Worm (Caenorhabditis elegans): ENCODE measurements around the gene acl-12.

ce11 chrX:7491521-7491920, 49.1 kb upstream of the acl-12 start:
- TF ChIP-seq med-1 (GFP tag; optimal IDR thresholded peaks at IDR 0.05; ENCODE audit: insufficient read depth) (no peak), ref-1 (GFP tag; conservative IDR thresholded peaks at IDR 0.05) (no peak), cog-1 (tag; optimal IDR thresholded peaks at IDR 0.05) (no peak), ztf-29 (GFP tag; IDR thresholded peaks at IDR 0.05) (no peak), klf-2 (GFP tag; conservative IDR thresholded peaks at IDR 0.05) (no peak), T22C8.4 (GFP tag; IDR thresholded peaks at IDR 0.05) (no peak), ztf-23 (GFP tag; IDR thresholded peaks at IDR 0.05) (no peak), flt-1 (GFP tag; IDR thresholded peaks at IDR 0.05) (no peak), tab-1 (GFP tag; IDR thresholded peaks at IDR 0.05) (no peak)

All from whole organism, midembryonic.